Fruit fly (Drosophila melanogaster): ENCODE results near the gene CG41562.
"Not testable (repeated sequence)": the region's sequence is repeated elsewhere in the genome, so short reads cannot be mapped to it uniquely, and the experiment has no call there.

DNA sequence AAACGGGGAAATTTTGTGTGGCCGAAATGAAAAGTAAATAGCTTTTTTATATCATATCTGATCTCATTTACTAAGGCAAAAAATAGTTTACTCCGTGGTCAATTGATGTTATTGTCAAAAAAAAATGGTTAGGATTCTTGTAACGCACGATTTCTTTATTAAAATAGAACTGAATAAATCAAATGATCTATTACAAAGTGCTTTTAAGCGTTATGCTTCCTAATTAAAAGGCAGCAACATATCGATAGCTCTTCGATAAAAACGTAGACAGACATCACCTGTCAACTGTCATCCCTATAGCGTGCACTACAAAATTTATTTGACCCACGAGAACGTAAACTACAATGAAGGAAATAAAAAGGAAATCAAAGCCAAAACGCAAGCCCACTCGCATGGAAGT, at the start of gene CG41562:
- not testable (repeated sequence) for TF ChIP-seq psq, h, Myc (optimal IDR thresholded peaks at IDR 0.05)
